Fruit fly (Drosophila melanogaster): ENCODE measurements around the gene Wdr92.

DNA sequence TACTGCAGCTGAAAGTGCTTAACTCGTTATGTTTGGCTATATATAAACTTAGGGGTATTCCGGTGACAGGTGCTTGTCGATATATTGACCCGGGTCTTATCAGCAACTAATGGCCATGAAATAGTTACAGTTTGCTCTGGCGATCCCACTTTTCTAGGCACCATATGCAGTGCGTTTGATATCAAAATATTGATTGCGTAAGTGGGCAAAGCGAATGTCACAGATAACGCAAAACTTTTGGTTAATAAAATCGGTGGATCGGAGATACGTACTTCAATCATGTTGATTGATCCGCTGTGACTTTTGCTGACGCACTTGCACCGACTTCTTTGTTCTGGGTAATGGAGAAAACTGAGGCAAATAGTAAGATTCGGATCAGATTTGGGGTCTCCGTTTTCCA is 3.4 kb upstream of the Wdr92 start:
- TF ChIP-seq Lpt (GFP tag; optimal IDR thresholded peaks at IDR 0.05) (no peak), Hr4 (GFP tag; optimal IDR thresholded peaks at IDR 0.05) (no peak), Gug (GFP tag; IDR thresholded peaks at IDR 0.05) (no peak), svp (GFP tag) (no peak), CG11902 (GFP tag; optimal IDR thresholded peaks at IDR 0.05) (no peak), Hr39 (GFP tag; optimal IDR thresholded peaks at IDR 0.05) (no peak), lz (GFP tag; optimal IDR thresholded peaks at IDR 0.05) (no peak), cyc (GFP tag; optimal IDR thresholded peaks at IDR 0.05) (no peak), CG11294 (GFP tag; IDR thresholded peaks at IDR 0.05) (no peak), CG8119 (GFP tag; IDR thresholded peaks at IDR 0.05) (no peak), CG1621 (tag; optimal IDR thresholded peaks at IDR 0.05) (no peak), CG10669 (GFP tag; optimal IDR thresholded peaks at IDR 0.05) (no peak), Hr38 (GFP tag; optimal IDR thresholded peaks at IDR 0.05) (no peak)

Data from whole organism, prepupa.